Worm (Caenorhabditis elegans): ENCODE data around the gene iff-1.
A peak's percentile ranks its signal among the peaks of the same experiment; 100 is the strongest.

The iff-1 gene

DNA sequence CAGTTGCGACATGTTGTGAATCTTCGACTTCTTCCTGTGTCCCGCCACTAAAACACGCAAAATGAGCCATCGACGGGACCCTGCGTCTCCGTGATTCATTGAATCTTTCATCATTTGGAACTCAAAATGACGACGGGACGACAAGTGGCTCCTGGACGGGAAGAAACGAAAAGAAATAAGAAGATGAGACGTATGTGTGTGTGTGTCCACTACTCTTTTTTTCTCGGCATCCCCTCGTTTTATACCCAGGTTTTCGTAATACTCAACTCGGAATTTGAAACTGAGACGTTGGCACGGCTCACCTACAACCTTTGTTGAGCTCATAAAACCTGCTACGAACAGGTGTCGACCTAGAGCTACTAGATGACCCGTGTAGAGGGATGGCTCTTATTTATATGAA is 2.5 kb downstream of the iff-1 start:
- no peak for TF ChIP-seq hlh-4 (tag; optimal IDR thresholded peaks at IDR 0.05)
- TF ChIP-seq snpc-4 (tag; optimal IDR thresholded peaks at IDR 0.05) = no peak
- peak; percentile 59 for TF ChIP-seq rnt-1 (tag; optimal IDR thresholded peaks at IDR 0.05)
- TF ChIP-seq efl-1 (optimal IDR thresholded peaks at IDR 0.05) = peak in 1 of 2 experiments; percentile 6
- TF ChIP-seq efl-1 (GFP tag; optimal IDR thresholded peaks at IDR 0.05 in 1 of 2) = no peak
- TF ChIP-seq nhr-71 (tag; optimal IDR thresholded peaks at IDR 0.05) = peak; percentile 64
- peak; percentile 83 for TF ChIP-seq pag-3 (tag; optimal IDR thresholded peaks at IDR 0.05; ENCODE audit: borderline replicate concordance, insufficient read depth)
- no peak for TF ChIP-seq fkh-10 (GFP tag; optimal IDR thresholded peaks at IDR 0.05)
- peak; percentile 22; the same call in 1 of the 2 replicates for TF ChIP-seq nhr-19 (GFP tag; conservative IDR thresholded peaks at IDR 0.05)
- no peak for TF ChIP-seq Y116A8C.19 (tag; optimal IDR thresholded peaks at IDR 0.05; ENCODE audit: borderline replicate concordance)
- peak; percentile 9 for TF ChIP-seq unc-130 (tag; optimal IDR thresholded peaks at IDR 0.05)
- peak in 1 of 2 experiments; percentile 33 for TF ChIP-seq lsy-2 (tag; optimal IDR thresholded peaks at IDR 0.05)
- TF ChIP-seq lin-15B (tag; optimal IDR thresholded peaks at IDR 0.05) = no peak
- TF ChIP-seq snu-23 (GFP tag; optimal IDR thresholded peaks at IDR 0.05) = peak; percentile 58
- TF ChIP-seq lin-14 (GFP tag; optimal IDR thresholded peaks at IDR 0.05) = peak; percentile 73
- no peak for TF ChIP-seq nhr-237 (tag; optimal IDR thresholded peaks at IDR 0.05)
- TF ChIP-seq alr-1 (tag; optimal IDR thresholded peaks at IDR 0.05; ENCODE audit: borderline replicate concordance) = no peak
- TF ChIP-seq nhr-20 (tag; optimal IDR thresholded peaks at IDR 0.05) = peak; percentile 33

DNA sequence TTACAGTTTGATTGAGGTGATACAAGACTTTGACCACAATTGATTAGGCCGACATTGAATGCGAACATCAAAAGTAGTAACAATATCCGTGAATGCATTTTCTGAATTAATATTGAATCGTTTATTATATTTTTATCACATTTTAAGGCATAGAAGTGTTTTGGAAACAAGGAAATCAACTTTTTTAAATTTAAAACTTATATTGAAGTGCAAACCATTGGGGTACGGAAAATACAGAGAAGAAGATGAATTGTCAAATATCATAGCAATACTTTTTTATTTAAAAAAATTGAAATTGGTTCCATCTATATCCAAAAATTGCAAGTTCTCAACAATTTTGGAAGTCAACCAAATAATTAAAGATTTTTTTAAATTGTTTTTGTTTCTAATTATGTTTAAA is 3.8 kb downstream of the iff-1 start, which contains the start of gene T05G5.1:
Gene T05G5.1 (minus strand): TSS at position 101 of the 400 bp plus-strand sequence.
- no peak for TF ChIP-seq fkh-8 (tag; optimal IDR thresholded peaks at IDR 0.05)
- TF ChIP-seq ces-1 (GFP tag; optimal IDR thresholded peaks at IDR 0.05) = no peak
- no peak for TF ChIP-seq lin-14 (GFP tag; optimal IDR thresholded peaks at IDR 0.05)
- TF ChIP-seq sox-4 (tag; optimal IDR thresholded peaks at IDR 0.05) = no peak
- no peak for TF ChIP-seq ceh-8 (GFP tag; optimal IDR thresholded peaks at IDR 0.05)
- no peak for TF ChIP-seq tbx-2 (tag; optimal IDR thresholded peaks at IDR 0.05)
- TF ChIP-seq lin-15B (tag; optimal IDR thresholded peaks at IDR 0.05) = no peak
- TF ChIP-seq jun-1 (tag; optimal IDR thresholded peaks at IDR 0.05) = no peak
- TF ChIP-seq lin-13 (GFP tag; optimal IDR thresholded peaks at IDR 0.05) = no peak
- TF ChIP-seq efl-1 (optimal IDR thresholded peaks at IDR 0.05) = no peak
- TF ChIP-seq efl-1 (GFP tag; optimal IDR thresholded peaks at IDR 0.05 in 1 of 2) = no peak
- TF ChIP-seq unc-62 (GFP tag; optimal IDR thresholded peaks at IDR 0.05) = no peak
- TF ChIP-seq nhr-237 (tag; optimal IDR thresholded peaks at IDR 0.05) = no peak
- no peak for TF ChIP-seq mdl-1 (tag; optimal IDR thresholded peaks at IDR 0.05)
- no peak for TF ChIP-seq ztf-11 (tag; optimal IDR thresholded peaks at IDR 0.05)
- no peak for TF ChIP-seq sptf-1 (tag; optimal IDR thresholded peaks at IDR 0.05)

DNA sequence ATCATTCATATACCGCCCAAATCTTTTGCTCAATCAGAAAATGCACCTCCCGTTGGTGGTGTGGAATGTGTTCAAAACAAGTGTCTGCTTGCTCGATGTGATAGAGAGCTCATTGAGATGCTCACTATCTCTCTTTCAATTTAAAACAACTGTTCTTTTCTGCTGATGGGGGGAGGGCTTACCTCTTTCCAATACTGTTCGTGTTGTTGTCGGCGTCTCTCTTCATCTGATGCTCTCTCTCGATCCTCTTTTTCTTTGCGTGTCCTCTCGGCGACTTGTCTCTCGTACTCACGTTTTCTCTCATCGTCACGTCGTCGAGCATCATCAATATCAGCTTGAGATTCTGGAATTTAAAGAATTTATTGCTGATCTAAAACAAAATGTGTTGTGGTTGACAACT is 5.0 kb downstream of the iff-1 start:
- TF ChIP-seq lin-13 (GFP tag; optimal IDR thresholded peaks at IDR 0.05) = no peak
- peak in 1 of 2 experiments; percentile 9 for TF ChIP-seq lsy-2 (tag; optimal IDR thresholded peaks at IDR 0.05)
- TF ChIP-seq nhr-77 (tag; optimal IDR thresholded peaks at IDR 0.05) = no peak
- TF ChIP-seq lin-39 (tag; optimal IDR thresholded peaks at IDR 0.05) = peak; percentile 69
- no peak for TF ChIP-seq ceh-88 (GFP tag; IDR thresholded peaks at IDR 0.05)
- TF ChIP-seq nhr-76 (tag; optimal IDR thresholded peaks at IDR 0.05) = no peak
- peak; percentile 77 for TF ChIP-seq rnt-1 (tag; optimal IDR thresholded peaks at IDR 0.05)
- TF ChIP-seq fkh-8 (tag; optimal IDR thresholded peaks at IDR 0.05) = no peak
- TF ChIP-seq lin-35 (GFP tag; optimal IDR thresholded peaks at IDR 0.05) = peak in 1 of 2 experiments; percentile 8
- TF ChIP-seq lin-14 (GFP tag; optimal IDR thresholded peaks at IDR 0.05) = peak; percentile 77
- no peak for TF ChIP-seq C16A3.4 (tag; optimal IDR thresholded peaks at IDR 0.05)
- TF ChIP-seq snu-23 (GFP tag; optimal IDR thresholded peaks at IDR 0.05) = peak; percentile 32
- no peak for TF ChIP-seq aha-1 (tag; optimal IDR thresholded peaks at IDR 0.05)
- no peak for TF ChIP-seq egl-13 (tag; optimal IDR thresholded peaks at IDR 0.05)
- no peak for TF ChIP-seq zip-4 (GFP tag; optimal IDR thresholded peaks at IDR 0.05)
- TF ChIP-seq efl-1 (optimal IDR thresholded peaks at IDR 0.05) = peak; percentile 32 to 52
- peak in 1 of 2 experiments; percentile 88 for TF ChIP-seq efl-1 (GFP tag; optimal IDR thresholded peaks at IDR 0.05 in 1 of 2)
- TF ChIP-seq ztf-11 (tag; optimal IDR thresholded peaks at IDR 0.05) = no peak
- TF ChIP-seq nhr-19 (GFP tag; conservative IDR thresholded peaks at IDR 0.05) = peak; percentile 47
- TF ChIP-seq xbp-1 (tag; optimal IDR thresholded peaks at IDR 0.05) = no peak
- peak; percentile 75 for TF ChIP-seq nhr-71 (tag; optimal IDR thresholded peaks at IDR 0.05)
- peak; percentile 20 for TF ChIP-seq lir-3 (tag; optimal IDR thresholded peaks at IDR 0.05; ENCODE audit: poor library complexity)
- TF ChIP-seq dpl-1 (GFP tag; optimal IDR thresholded peaks at IDR 0.05) = peak in 1 of 3 experiments; percentile 5
- no peak for TF ChIP-seq nhr-90 (tag; optimal IDR thresholded peaks at IDR 0.05; ENCODE audit: poor library complexity)
- TF ChIP-seq fos-1 (tag; optimal IDR thresholded peaks at IDR 0.05) = no peak
- no peak for TF ChIP-seq sptf-1 (tag; optimal IDR thresholded peaks at IDR 0.05)
- TF ChIP-seq ceh-8 (GFP tag; optimal IDR thresholded peaks at IDR 0.05) = no peak
- peak; percentile 15 for TF ChIP-seq mep-1 (tag; optimal IDR thresholded peaks at IDR 0.05)
- no peak for TF ChIP-seq C34B4.2 (tag; optimal IDR thresholded peaks at IDR 0.05)
- no peak for TF ChIP-seq C04F5.9 (tag; optimal IDR thresholded peaks at IDR 0.05)
- TF ChIP-seq irx-1 (tag; optimal IDR thresholded peaks at IDR 0.05) = no peak

Measured in whole organism, L1 larva.